Fruit fly (Drosophila melanogaster) S2 (cell line): ENCODE measurements around the gene Delta.

Source experiments
- CG8478 ChIP-seq: fragments of >200 bp; optimal IDR thresholded peaks from 2 replicates; lab custom pipeline; 2018
- CTCF ChIP-seq, 2 experiments: fragments of >200 bp; optimal IDR thresholded peaks; 2 replicates each; lab custom pipeline; 2018

Delta gene

DNA sequence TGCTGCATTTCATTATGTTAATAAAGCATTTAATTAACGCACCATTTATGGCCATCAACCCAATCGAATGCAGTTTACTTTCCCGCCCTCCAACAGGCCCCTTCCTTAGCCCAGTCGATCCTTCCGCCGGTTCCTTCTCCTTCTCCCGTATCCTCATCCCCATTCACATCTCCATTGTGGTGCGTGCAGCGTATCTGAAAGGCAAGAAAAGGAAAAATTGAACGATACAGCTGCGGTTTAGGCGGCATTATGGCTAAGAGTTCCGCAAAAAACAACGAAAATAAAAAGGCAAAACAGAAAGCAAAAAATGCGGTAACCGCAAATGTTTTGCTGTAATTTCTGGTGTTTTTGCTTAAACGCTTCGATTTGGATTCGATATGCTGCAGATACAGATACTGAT lies 72.0 kb downstream of the Delta start:
- TF ChIP-seq CTCF (optimal IDR thresholded peaks at IDR 0.05; lab: Kevin White, UChicago), result no peak
- no peak for TF ChIP-seq CG8478 (lab: Kevin White, UChicago)
